Fruit fly (Drosophila melanogaster): ENCODE measurements around the gene bou.

bou gene

dm6 chrX:7011063-7011743 is 24.9 kb downstream of the bou start, which contains the start of the genes cm, sloth1 and sloth2 (continued):
- TF ChIP-seq Dip3 (GFP tag; optimal IDR thresholded peaks at IDR 0.05), result peak; percentile 81
- TF ChIP-seq CG7928 (GFP tag; optimal IDR thresholded peaks at IDR 0.05), result peak; percentile 86
- TF ChIP-seq toy (GFP tag; IDR thresholded peaks at IDR 0.05), result peak; percentile 59; the same call in 1 of the 2 replicates
- TF ChIP-seq dysf (GFP tag; IDR thresholded peaks at IDR 0.05), result peak; percentile 88
- TF ChIP-seq CG7556 (GFP tag; optimal IDR thresholded peaks at IDR 0.05), result peak; percentile 80
- TF ChIP-seq pan (optimal IDR thresholded peaks at IDR 0.05), result no peak
- peak in 1 of 2 experiments; percentile 88 for TF ChIP-seq pan (GFP tag; optimal IDR thresholded peaks at IDR 0.05 in 1 of 2, IDR thresholded peaks at IDR 0.05 in 1 of 2)
- peak; percentile 72 for TF ChIP-seq crc (GFP tag; optimal IDR thresholded peaks at IDR 0.05)
- peak; percentile 78 for TF ChIP-seq twi (tag; optimal IDR thresholded peaks at IDR 0.05)
- peak; percentile 85 for TF ChIP-seq CG2678 (tag; optimal IDR thresholded peaks at IDR 0.05)
- TF ChIP-seq CG3281 (GFP tag; optimal IDR thresholded peaks at IDR 0.05), result peak; percentile 77
- TF ChIP-seq CG15601 (tag; optimal IDR thresholded peaks at IDR 0.05), result peak; percentile 79
- no peak for TF ChIP-seq Hr39 (optimal IDR thresholded peaks at IDR 0.05)
- peak; percentile 83 to 93 for TF ChIP-seq Hr51 (GFP tag; optimal IDR thresholded peaks at IDR 0.05)
- no peak; the same call in 1 of the 2 replicates for TF ChIP-seq Lim3 (GFP tag; IDR thresholded peaks at IDR 0.05)
- TF ChIP-seq Ets65A (GFP tag), result peak; percentile 96
- peak; percentile 67 for TF ChIP-seq gsb (GFP tag; IDR thresholded peaks at IDR 0.05)
- peak; percentile 70 for TF ChIP-seq CG17385 (GFP tag; optimal IDR thresholded peaks at IDR 0.05)
- TF ChIP-seq tup (GFP tag; optimal IDR thresholded peaks at IDR 0.05), result peak; percentile 66
- no peak for TF ChIP-seq fd64A (GFP tag; optimal IDR thresholded peaks at IDR 0.05)
- peak; percentile 77 for TF ChIP-seq CG10267 (tag; optimal IDR thresholded peaks at IDR 0.05)
- peak; percentile 46; the same call in 1 of the 2 replicates for TF ChIP-seq ham (GFP tag; IDR thresholded peaks at IDR 0.05)
- peak; percentile 76 for TF ChIP-seq inv (GFP tag; IDR thresholded peaks at IDR 0.05; ENCODE audit: partially characterized antibody)
- peak; percentile 81 for TF ChIP-seq Dek (tag; optimal IDR thresholded peaks at IDR 0.05)
- TF ChIP-seq CG31441 (GFP tag; IDR thresholded peaks at IDR 0.05), result peak; percentile 72
- no peak for TF ChIP-seq lov (optimal IDR thresholded peaks at IDR 0.05)
- TF ChIP-seq lov (GFP tag; IDR thresholded peaks at IDR 0.05), result peak; percentile 59; the same call in 1 of the 3 replicates
- peak; percentile 77 for TF ChIP-seq CG10147 (GFP tag; optimal IDR thresholded peaks at IDR 0.05)
- peak; percentile 82 for TF ChIP-seq pum (GFP tag; optimal IDR thresholded peaks at IDR 0.05)
- peak; percentile 13 for TF ChIP-seq CG3995 (GFP tag; optimal IDR thresholded peaks at IDR 0.05)
- TF ChIP-seq Optix (GFP tag; IDR thresholded peaks at IDR 0.05), result peak; percentile 84
- TF ChIP-seq z (GFP tag; IDR thresholded peaks at IDR 0.05), result no peak
- TF ChIP-seq emc (GFP tag; optimal IDR thresholded peaks at IDR 0.05), result peak; percentile 42
- TF ChIP-seq dimm (GFP tag; IDR thresholded peaks at IDR 0.05), result peak; percentile 49; the same call in 1 of the 2 replicates
- TF ChIP-seq slp2 (GFP tag; optimal IDR thresholded peaks at IDR 0.05), result peak; percentile 71
- peak; percentile 54 for TF ChIP-seq D19B (GFP tag; optimal IDR thresholded peaks at IDR 0.05)
- TF ChIP-seq CG11695 (GFP tag; IDR thresholded peaks at IDR 0.05), result peak; percentile 71; the same call in 1 of the 3 replicates
- peak in 1 of 2 experiments; percentile 76 for TF ChIP-seq Eip74EF (GFP tag; optimal IDR thresholded peaks at IDR 0.05)
- no peak for TF ChIP-seq prd (optimal IDR thresholded peaks at IDR 0.05)
- peak; percentile 94 for TF ChIP-seq prd (GFP tag; IDR thresholded peaks at IDR 0.05)
- TF ChIP-seq CG10431 (GFP tag; optimal IDR thresholded peaks at IDR 0.05), result peak; percentile 31
- TF ChIP-seq Tbp (GFP tag; optimal IDR thresholded peaks at IDR 0.05), result no peak
- TF ChIP-seq CG10979 (tag; optimal IDR thresholded peaks at IDR 0.05), result peak; percentile 79
- TF ChIP-seq H2.0 (GFP tag; IDR thresholded peaks at IDR 0.05), result peak; percentile 87
- TF ChIP-seq Elba2 (GFP tag; optimal IDR thresholded peaks at IDR 0.05), result peak; percentile 3
- TF ChIP-seq cg (GFP tag; optimal IDR thresholded peaks at IDR 0.05), result no peak
- TF ChIP-seq Spps (tag; optimal IDR thresholded peaks at IDR 0.05), result peak; percentile 69
- TF ChIP-seq Ptx1 (GFP tag; IDR thresholded peaks at IDR 0.05), result peak; percentile 90
- peak; percentile 87 for TF ChIP-seq CG15269 (tag; optimal IDR thresholded peaks at IDR 0.05)
- TF ChIP-seq dmrt99B (tag; optimal IDR thresholded peaks at IDR 0.05), result peak; percentile 80
